Worm (Caenorhabditis elegans) whole organism, young adult: ENCODE data around the gene sft-1.

Experiments used
- B0019.2 ChIP-seq: fragments of 200-800 bp; sonication (Bioruptor generic); conservative IDR thresholded peaks from 2 replicates; pipeline ENCODE4 v1.3.6; 2022; ENCODE audit warnings: missing genetic modification reagents, missing genetic modification characterization, missing compliant biosample characterization
- B0035.1 ChIP-seq: sonication (generic microtip); optimal IDR thresholded peaks from 2 replicates; lab custom pipeline; 2016; ENCODE audit warnings: missing genetic modification characterization, mild to moderate bottlenecking, missing compliant biosample characterization, missing genotype, missing genetic modification reagents
- C06A6.2 ChIP-seq: fragments of 200-800 bp; sonication (Bioruptor generic); conservative IDR thresholded peaks from 2 replicates; pipeline ENCODE4 v1.3.6; 2022; ENCODE audit warnings: missing genetic modification characterization, missing compliant biosample characterization
- D2030.7 ChIP-seq: fragments of 200-800 bp; sonication (Bioruptor generic); IDR thresholded peaks from 2 replicates; pipeline ENCODE4 v1.3.6; 2022; ENCODE audit warnings: missing genetic modification reagents, missing genetic modification characterization, missing compliant biosample characterization
- F10E7.11 ChIP-seq: sonication (generic microtip); optimal IDR thresholded peaks from 2 replicates; lab custom pipeline; 2017; ENCODE audit warnings: mild to moderate bottlenecking, missing genetic modification characterization, moderate library complexity, missing compliant biosample characterization
- F52B5.7 ChIP-seq: sonication (generic microtip); optimal IDR thresholded peaks from 2 replicates; lab custom pipeline; 2016; ENCODE audit warnings: mild to moderate bottlenecking, missing genetic modification characterization, missing compliant biosample characterization
- F55B11.4 ChIP-seq: sonication (generic microtip); optimal IDR thresholded peaks from 2 replicates; lab custom pipeline; 2016; ENCODE audit warnings: missing compliant biosample characterization, missing genetic modification characterization, borderline replicate concordance; ENCODE audit not compliant: insufficient read depth
- K12H6.12 ChIP-seq: fragments of 200-800 bp; sonication (Bioruptor generic); optimal IDR thresholded peaks from 2 replicates; lab custom pipeline; 2018; ENCODE audit warnings: mild to moderate bottlenecking, missing genetic modification characterization, missing compliant biosample characterization
- Y67H2A.10 ChIP-seq: fragments of 200-800 bp; sonication (Bioruptor generic); conservative IDR thresholded peaks from 2 replicates; pipeline ENCODE4 v1.3.6; 2022; ENCODE audit warnings: missing genetic modification reagents, missing genetic modification characterization, missing compliant biosample characterization
- ZK185.1 ChIP-seq: sonication (generic microtip); optimal IDR thresholded peaks from 2 replicates; lab custom pipeline; 2016; ENCODE audit warnings: mild to moderate bottlenecking, missing genetic modification characterization, missing compliant biosample characterization; ENCODE audit not compliant: poor library complexity, severe bottlenecking
- akir-1 ChIP-seq: fragments of 200-800 bp; sonication (Bioruptor generic); optimal IDR thresholded peaks from 2 replicates; lab custom pipeline; 2018; ENCODE audit warnings: mild to moderate bottlenecking, missing genetic modification characterization, moderate library complexity, missing compliant biosample characterization
- aptf-3 ChIP-seq: fragments of 200-800 bp; sonication (Bioruptor generic); IDR thresholded peaks from 2 replicates; pipeline ENCODE4 v1.3.6; 2022; ENCODE audit warnings: missing genetic modification characterization, missing compliant biosample characterization
- atf-7 ChIP-seq: sonication (generic microtip); optimal IDR thresholded peaks from 2 replicates; lab custom pipeline; 2017; ENCODE audit warnings: mild to moderate bottlenecking, missing genetic modification characterization, missing compliant biosample characterization
- attf-3 ChIP-seq: fragments of 200-800 bp; sonication (Bioruptor generic); conservative IDR thresholded peaks from 2 replicates; pipeline ENCODE4 v1.3.6; 2022; ENCODE audit warnings: missing genetic modification reagents, missing genetic modification characterization, missing compliant biosample characterization
- attf-5 ChIP-seq: fragments of 200-800 bp; sonication (Bioruptor generic); optimal IDR thresholded peaks from 2 replicates; lab custom pipeline; 2018; ENCODE audit warnings: mild to moderate bottlenecking, missing genetic modification characterization, missing compliant biosample characterization
- attf-6 ChIP-seq: fragments of 200-800 bp; sonication (Bioruptor generic); IDR thresholded peaks from 2 replicates; pipeline ENCODE4 v1.3.6; 2022; ENCODE audit warnings: missing genetic modification reagents, missing genetic modification characterization, missing compliant biosample characterization
- bed-1 ChIP-seq: fragments of 200-800 bp; sonication (Bioruptor generic); IDR thresholded peaks from 2 replicates; pipeline ENCODE4 v1.3.6; 2022; ENCODE audit warnings: missing genetic modification reagents, missing genetic modification characterization, missing compliant biosample characterization
- ccch-3 ChIP-seq: fragments of 200-800 bp; sonication (Bioruptor generic); optimal IDR thresholded peaks from 2 replicates; lab custom pipeline; 2018; ENCODE audit warnings: mild to moderate bottlenecking, missing genetic modification characterization, missing compliant biosample characterization
- ceh-40 ChIP-seq: fragments of 200-800 bp; sonication (Bioruptor generic); IDR thresholded peaks from 2 replicates; pipeline ENCODE4 v1.3.6; 2022; ENCODE audit warnings: missing genetic modification characterization, missing compliant biosample characterization
- ceh-79 ChIP-seq: sonication (generic microtip); optimal IDR thresholded peaks from 2 replicates; lab custom pipeline; 2017; ENCODE audit warnings: mild to moderate bottlenecking, missing genetic modification characterization, missing compliant biosample characterization
- die-1 ChIP-seq: sonication (generic microtip); optimal IDR thresholded peaks from 2 replicates; lab custom pipeline; 2016; ENCODE audit warnings: missing genotype, mild to moderate bottlenecking, missing genetic modification characterization, missing compliant biosample characterization
- ekl-4 ChIP-seq: fragments of 200-800 bp; sonication (Bioruptor generic); IDR thresholded peaks from 2 replicates; pipeline ENCODE4 v1.3.6; 2022; ENCODE audit warnings: missing genetic modification reagents, missing genetic modification characterization, missing compliant biosample characterization
- lag-1 ChIP-seq: fragments of 200-800 bp; sonication (Bioruptor generic); IDR thresholded peaks from 2 replicates; pipeline ENCODE4 v1.3.6; 2022; ENCODE audit warnings: missing genetic modification reagents, missing genetic modification characterization, missing compliant biosample characterization
- let-526 ChIP-seq: fragments of 200-800 bp; sonication (Bioruptor generic); IDR thresholded peaks from 2 replicates; pipeline ENCODE4 v1.3.6; 2022; ENCODE audit warnings: missing genetic modification reagents, missing genetic modification characterization, missing compliant biosample characterization
- lin-35 ChIP-seq, 3 experiments: fragments of 150-350 bp in 2 of 3; sonication (generic microtip) in 1 of 3; optimal IDR thresholded peaks; 2 replicates each; lab custom pipeline; 2014 to 2018; ENCODE audit warnings: missing biosample characterization in 3 of 3, missing genetic modification characterization in 3 of 3, missing genetic modification reagents in 3 of 3
- lin-54 ChIP-seq: fragments of 200-800 bp; sonication (Bioruptor generic); optimal IDR thresholded peaks from 2 replicates; lab custom pipeline; 2018; ENCODE audit warnings: mild to moderate bottlenecking, missing genetic modification characterization, missing compliant biosample characterization
- lir-1 ChIP-seq: fragments of 200-800 bp; sonication (Bioruptor generic); conservative IDR thresholded peaks from 2 replicates; pipeline ENCODE4 v1.3.6; 2022; ENCODE audit warnings: missing genetic modification reagents, missing genetic modification characterization, missing compliant biosample characterization
- lsy-27 ChIP-seq: sonication (generic microtip); optimal IDR thresholded peaks from 2 replicates; lab custom pipeline; 2017; ENCODE audit warnings: missing genetic modification characterization, mild to moderate bottlenecking, missing compliant biosample characterization, antibody characterized with exemption, missing genotype, borderline replicate concordance; ENCODE audit not compliant: insufficient read depth
- madf-10 ChIP-seq: sonication (generic microtip); optimal IDR thresholded peaks from 2 replicates; lab custom pipeline; 2016; ENCODE audit warnings: mild to moderate bottlenecking, missing genetic modification characterization, missing compliant biosample characterization
- madf-3 ChIP-seq: fragments of 200-800 bp; sonication (Bioruptor generic); IDR thresholded peaks from 2 replicates; pipeline ENCODE4 v1.3.6; 2022; ENCODE audit warnings: missing genetic modification reagents, missing genetic modification characterization, missing compliant biosample characterization
- mel-28 ChIP-seq: sonication (generic microtip); optimal IDR thresholded peaks from 2 replicates; lab custom pipeline; 2016; ENCODE audit warnings: borderline replicate concordance, mild to moderate bottlenecking, missing genetic modification characterization, missing compliant biosample characterization
- nhr-179 ChIP-seq: sonication (generic microtip); optimal IDR thresholded peaks from 2 replicates; lab custom pipeline; 2016; ENCODE audit warnings: mild to moderate bottlenecking, missing genetic modification characterization, missing compliant biosample characterization
- nhr-27 ChIP-seq: fragments of 200-800 bp; sonication (Bioruptor generic); optimal IDR thresholded peaks from 2 replicates; lab custom pipeline; 2018; ENCODE audit warnings: mild to moderate bottlenecking, missing genetic modification characterization, moderate library complexity, missing compliant biosample characterization
- nhr-80 ChIP-seq: sonication (generic microtip); optimal IDR thresholded peaks from 2 replicates; lab custom pipeline; 2016; ENCODE audit warnings: missing genetic modification characterization, missing compliant biosample characterization
- nhr-90 ChIP-seq: sonication (generic microtip); optimal IDR thresholded peaks from 2 replicates; lab custom pipeline; 2016; ENCODE audit warnings: missing genotype, mild to moderate bottlenecking, missing genetic modification characterization, missing compliant biosample characterization
- pha-4 ChIP-seq: fragments of 150-350 bp; sonication (generic microtip); optimal IDR thresholded peaks from 2 replicates; lab custom pipeline; 2014; ENCODE audit warnings: missing biosample characterization, missing genetic modification reagents, missing genetic modification characterization
- rec-8 ChIP-seq, 2 experiments: sonication (generic microtip); optimal IDR thresholded peaks; 2 replicates each; lab custom pipeline; 2016; ENCODE audit warnings: mild to moderate bottlenecking in 2 of 2, missing genetic modification characterization in 2 of 2, missing genetic modification reagents in 2 of 2, missing genotype in 2 of 2, missing biosample characterization in 1 of 2, missing compliant biosample characterization in 1 of 2, moderate library complexity in 1 of 2
- snpc-1.3 ChIP-seq: sonication (generic microtip); optimal IDR thresholded peaks from 2 replicates; lab custom pipeline; 2017; ENCODE audit warnings: missing genetic modification characterization, mild to moderate bottlenecking, missing compliant biosample characterization, antibody characterized with exemption, moderate library complexity, missing genotype, missing genetic modification reagents; ENCODE audit not compliant: insufficient read depth
- snpc-3.4 ChIP-seq: sonication (generic microtip); optimal IDR thresholded peaks from 2 replicates; lab custom pipeline; 2017; ENCODE audit warnings: missing genetic modification characterization, mild to moderate bottlenecking, missing compliant biosample characterization, antibody characterized with exemption, moderate library complexity, missing genotype, missing genetic modification reagents
- somi-1 ChIP-seq: fragments of 200-800 bp; sonication (Bioruptor generic); optimal IDR thresholded peaks from 2 replicates; lab custom pipeline; 2018; ENCODE audit warnings: mild to moderate bottlenecking, missing genetic modification characterization, missing compliant biosample characterization
- sptf-2 ChIP-seq: fragments of 200-800 bp; sonication (Bioruptor generic); optimal IDR thresholded peaks from 2 replicates; lab custom pipeline; 2018; ENCODE audit warnings: mild to moderate bottlenecking, missing genetic modification characterization, missing compliant biosample characterization
- tbx-9 ChIP-seq: sonication (generic microtip); optimal IDR thresholded peaks from 2 replicates; lab custom pipeline; 2016; ENCODE audit warnings: borderline replicate concordance, missing genetic modification characterization, inconsistent platforms, missing compliant biosample characterization
- unc-130 ChIP-seq: sonication (generic microtip); optimal IDR thresholded peaks from 2 replicates; lab custom pipeline; 2016; ENCODE audit warnings: missing genetic modification reagents, missing genetic modification characterization, missing compliant biosample characterization
- unc-62 ChIP-seq: fragments of 150-350 bp; optimal IDR thresholded peaks from 2 replicates; lab custom pipeline; 2014; ENCODE audit warnings: missing biosample characterization, missing genetic modification reagents, missing genetic modification characterization
- xnd-1 ChIP-seq: sonication (generic microtip); optimal IDR thresholded peaks from 2 replicates; lab custom pipeline; 2016; ENCODE audit warnings: missing genotype, missing genetic modification reagents, missing genetic modification characterization, missing compliant biosample characterization
- zim-3 ChIP-seq: sonication (generic microtip); optimal IDR thresholded peaks from 2 replicates; lab custom pipeline; 2017; ENCODE audit warnings: mild to moderate bottlenecking, missing genetic modification characterization, moderate library complexity, missing compliant biosample characterization
- ztf-3 ChIP-seq: fragments of 200-800 bp; sonication (Bioruptor generic); optimal IDR thresholded peaks from 2 replicates; lab custom pipeline; 2018; ENCODE audit warnings: mild to moderate bottlenecking, missing genetic modification characterization, missing compliant biosample characterization
- ztf-6 ChIP-seq: fragments of 200-800 bp; sonication (Bioruptor generic); IDR thresholded peaks from 2 replicates; pipeline ENCODE4 v1.3.6; 2022; ENCODE audit warnings: missing genetic modification reagents, missing genetic modification characterization, missing compliant biosample characterization

The sft-1 gene

DNA sequence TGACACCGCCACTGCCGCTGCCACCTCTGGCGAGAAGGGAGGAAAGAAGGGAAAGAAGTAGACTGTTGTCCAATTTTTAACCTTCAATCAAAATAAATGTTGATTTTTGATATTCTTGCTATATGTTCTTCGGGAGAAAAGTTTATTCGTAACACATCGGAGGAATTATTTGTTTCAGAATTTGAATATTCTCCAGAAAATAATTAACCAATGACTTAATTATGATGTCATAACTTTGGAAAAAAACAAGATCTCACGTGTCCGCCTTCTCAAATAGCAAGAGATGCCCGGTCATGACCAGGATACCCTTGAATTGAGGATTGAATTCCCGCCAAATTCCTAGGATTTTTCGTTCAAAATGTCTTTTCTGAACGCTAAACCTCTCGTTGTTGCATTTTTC, 17.4 kb upstream of the sft-1 start:
- TF ChIP-seq nhr-27 (tag; lab: Kevin White, UChicago) = no peak
- no peak for TF ChIP-seq ZK185.1 (tag; lab: Kevin White, UChicago)
- peak; percentile 65 for TF ChIP-seq lin-54 (GFP tag; lab: Kevin White, UChicago)
- no peak for TF ChIP-seq unc-62 (GFP tag; lab: Kevin White, UChicago)
- no peak for TF ChIP-seq Y67H2A.10 (GFP tag; lab: Robert Waterston, UW)
- TF ChIP-seq akir-1 (GFP tag; lab: Kevin White, UChicago) = no peak
- no peak for TF ChIP-seq ztf-6
- no peak for TF ChIP-seq K12H6.12 (tag; lab: Kevin White, UChicago)
- no peak for TF ChIP-seq F10E7.11 (tag; lab: Kevin White, UChicago)
- TF ChIP-seq attf-3 (GFP tag; lab: Robert Waterston, UW) = no peak
- no peak for TF ChIP-seq die-1
- no peak for TF ChIP-seq mel-28 (tag; lab: Kevin White, UChicago)
- no peak for TF ChIP-seq nhr-90 (tag; lab: Kevin White, UChicago)
- TF ChIP-seq sptf-2 (GFP tag; lab: Kevin White, UChicago) = no peak
- TF ChIP-seq F55B11.4 (tag; lab: Kevin White, UChicago) = no peak
- TF ChIP-seq rec-8 (tag; optimal IDR thresholded peaks at IDR 0.05; lab: Kevin White, UChicago) = no peak
- TF ChIP-seq ccch-3 (GFP tag; lab: Kevin White, UChicago) = no peak
- no peak for TF ChIP-seq lsy-27 (tag; lab: Kevin White, UChicago)
- no peak for TF ChIP-seq snpc-1.3 (tag; lab: Kevin White, UChicago)
- no peak for TF ChIP-seq tbx-9 (tag; lab: Kevin White, UChicago)
- TF ChIP-seq ztf-3 = no peak
- no peak for TF ChIP-seq B0035.1
- no peak for TF ChIP-seq let-526 (GFP tag; lab: Robert Waterston, UW)
- no peak for TF ChIP-seq atf-7 (tag; lab: Kevin White, UChicago)
- no peak for TF ChIP-seq madf-10
- TF ChIP-seq xnd-1 (tag; lab: Kevin White, UChicago) = peak; percentile 36
- peak; percentile 58 for TF ChIP-seq unc-130 (GFP tag; lab: Kevin White, UChicago)
- no peak for TF ChIP-seq nhr-179 (tag; lab: Kevin White, UChicago)
- TF ChIP-seq attf-6 (GFP tag; lab: Robert Waterston, UW) = 0 out of 2 replicates have a peak, but pooled peaks have one; percentile 35
- peak; percentile 87 for TF ChIP-seq snpc-3.4 (tag; lab: Kevin White, UChicago)
- TF ChIP-seq C06A6.2 = no peak
- TF ChIP-seq B0019.2 = no peak
- peak in 1 of 3 experiments; percentile 46 for TF ChIP-seq lin-35 (GFP tag; optimal IDR thresholded peaks at IDR 0.05; lab: Kevin White, UChicago)
- TF ChIP-seq lag-1 = no peak
- no peak for TF ChIP-seq F52B5.7
- peak; percentile 32; the same call in 1 of the 2 replicates for TF ChIP-seq D2030.7 (GFP tag; lab: Robert Waterston, UW)
- TF ChIP-seq attf-5 = no peak
- peak; percentile 81; the same call in 1 of the 2 replicates for TF ChIP-seq ekl-4 (GFP tag; lab: Robert Waterston, UW)
- no peak for TF ChIP-seq aptf-3
- no peak for TF ChIP-seq pha-4 (tag; lab: Kevin White, UChicago)
- no peak for TF ChIP-seq zim-3 (tag; lab: Kevin White, UChicago)
- TF ChIP-seq ceh-40 = no peak
- TF ChIP-seq nhr-80 (tag; lab: Kevin White, UChicago) = no peak
- no peak for TF ChIP-seq somi-1 (GFP tag; lab: Kevin White, UChicago)
- TF ChIP-seq ceh-79 (tag; lab: Kevin White, UChicago) = no peak
- TF ChIP-seq lir-1 (GFP tag; lab: Robert Waterston, UW) = no peak
- no peak for TF ChIP-seq madf-3
- no peak for TF ChIP-seq bed-1 (GFP tag; lab: Robert Waterston, UW)
